Worm (Caenorhabditis elegans) whole organism, L4 larva: ENCODE data around the gene ugt-50.

Source experiments
- F37D6.2 ChIP-seq: sonication (generic microtip); optimal IDR thresholded peaks from 2 replicates; lab custom pipeline; 2016; ENCODE audit warnings: mild to moderate bottlenecking, missing genetic modification characterization, missing compliant biosample characterization
- F44E2.7 ChIP-seq: fragments of 200-800 bp; sonication (Bioruptor generic); IDR thresholded peaks from 2 replicates; pipeline ENCODE4 v2.1.2; 2022; ENCODE audit warnings: missing genetic modification characterization, missing compliant biosample characterization
- F49E8.2 ChIP-seq: sonication (generic microtip); optimal IDR thresholded peaks from 2 replicates; lab custom pipeline; 2016; ENCODE audit warnings: missing compliant biosample characterization, mild to moderate bottlenecking, missing genetic modification characterization, borderline replicate concordance
- R02D3.7 ChIP-seq: fragments of 150-350 bp; sonication (generic microtip); optimal IDR thresholded peaks from 3 replicates; lab custom pipeline; 2014; ENCODE audit warnings: missing biosample characterization, missing genetic modification characterization
- T20F7.1 ChIP-seq: fragments of 200-800 bp; sonication (Bioruptor generic); optimal IDR thresholded peaks from 2 replicates; lab custom pipeline; 2018; ENCODE audit warnings: mild to moderate bottlenecking, missing genetic modification characterization, missing compliant biosample characterization
- aha-1 ChIP-seq: fragments of 150-350 bp; peaks from one replicate; lab custom pipeline; 2014; ENCODE audit warnings: missing biosample characterization, missing genetic modification characterization
- aly-2 ChIP-seq: sonication (generic microtip); optimal IDR thresholded peaks from 2 replicates; lab custom pipeline; 2018; ENCODE audit warnings: missing biosample characterization, missing genetic modification characterization
- ama-1 ChIP-seq: fragments of 150-350 bp; optimal IDR thresholded peaks from 2 replicates; lab custom pipeline; 2014; ENCODE audit warnings: inconsistent platforms, mixed read lengths
- ceh-20 ChIP-seq: fragments of 200-800 bp; sonication (Bioruptor generic); IDR thresholded peaks from 2 replicates; pipeline ENCODE4 v1.3.6; 2022; ENCODE audit warnings: missing genetic modification reagents, missing genetic modification characterization, missing compliant biosample characterization
- ceh-28 ChIP-seq: fragments of 150-350 bp; optimal IDR thresholded peaks from 2 replicates; lab custom pipeline; 2014; ENCODE audit warnings: missing biosample characterization, missing genetic modification reagents, missing genetic modification characterization
- ceh-32 ChIP-seq: sonication (generic microtip); optimal IDR thresholded peaks from 2 replicates; lab custom pipeline; 2016; ENCODE audit warnings: mild to moderate bottlenecking, missing genetic modification characterization, missing compliant biosample characterization; ENCODE audit not compliant: poor library complexity
- ces-1 ChIP-seq: fragments of 150-350 bp; sonication (generic microtip); optimal IDR thresholded peaks from 4 replicates; lab custom pipeline; 2014; ENCODE audit warnings: missing biosample characterization, missing genetic modification reagents, missing genetic modification characterization
- ctbp-1 ChIP-seq: fragments of 200-800 bp; sonication (Bioruptor generic); IDR thresholded peaks from 2 replicates; pipeline ENCODE4 v1.3.6; 2022; ENCODE audit warnings: missing genetic modification reagents, missing genetic modification characterization, missing compliant biosample characterization
- daf-16 ChIP-seq, 3 experiments: sonication (generic microtip); optimal IDR thresholded peaks; 2 replicates each; lab custom pipeline; 2016 to 2017; ENCODE audit warnings: missing genetic modification characterization in 3 of 3, missing genetic modification reagents in 3 of 3, mild to moderate bottlenecking in 2 of 3, missing compliant biosample characterization in 2 of 3, missing biosample characterization in 1 of 3, moderate library complexity in 1 of 3
- daf-8 ChIP-seq: fragments of 200-800 bp; sonication (Bioruptor generic); IDR thresholded peaks from 2 replicates; pipeline ENCODE4 v1.3.6; 2022; ENCODE audit warnings: missing genetic modification characterization, missing compliant biosample characterization
- dmd-8 ChIP-seq: fragments of 200-800 bp; sonication (Bioruptor generic); IDR thresholded peaks from 2 replicates; pipeline ENCODE4 v1.3.6; 2022; ENCODE audit warnings: missing genetic modification characterization, missing compliant biosample characterization
- egl-27 ChIP-seq: sonication (generic microtip); optimal IDR thresholded peaks from 3 replicates; lab custom pipeline; 2017; ENCODE audit warnings: missing biosample characterization, missing genetic modification reagents, missing genetic modification characterization
- egl-43 ChIP-seq: fragments of 200-800 bp; sonication (Bioruptor generic); IDR thresholded peaks from 2 replicates; pipeline ENCODE4 v1.3.6; 2022; ENCODE audit warnings: missing genetic modification reagents, missing genetic modification characterization, missing compliant biosample characterization
- fkh-10 ChIP-seq: fragments of 150-350 bp; optimal IDR thresholded peaks from 2 replicates; lab custom pipeline; 2014; ENCODE audit warnings: missing biosample characterization, missing genetic modification reagents, missing genetic modification characterization
- fos-1 ChIP-seq: fragments of 150-350 bp; optimal IDR thresholded peaks from 2 replicates; lab custom pipeline; 2014; ENCODE audit warnings: missing biosample characterization, missing genetic modification characterization
- gei-8 ChIP-seq: fragments of 200-800 bp; sonication (Bioruptor generic); optimal IDR thresholded peaks from 2 replicates; lab custom pipeline; 2018; ENCODE audit warnings: mild to moderate bottlenecking, missing genetic modification characterization, missing compliant biosample characterization
- hif-1 ChIP-seq, 2 experiments: sonication (generic microtip); optimal IDR thresholded peaks; 2 replicates each; lab custom pipeline; 2016 to 2017; ENCODE audit warnings: missing compliant biosample characterization in 2 of 2, missing genetic modification characterization in 2 of 2, missing genetic modification reagents in 2 of 2, missing genotype in 2 of 2, mild to moderate bottlenecking in 1 of 2
- hlh-11 ChIP-seq: fragments of 200-800 bp; sonication (Bioruptor generic); optimal IDR thresholded peaks from 2 replicates; lab custom pipeline; 2018; ENCODE audit warnings: mild to moderate bottlenecking, missing genetic modification characterization, missing compliant biosample characterization
- hlh-30 ChIP-seq: sonication (generic microtip); optimal IDR thresholded peaks from 2 replicates; lab custom pipeline; 2017; ENCODE audit warnings: antibody characterized with exemption, mild to moderate bottlenecking, missing genetic modification characterization, missing compliant biosample characterization; ENCODE audit not compliant: insufficient read depth
- jun-1 ChIP-seq: fragments of 150-350 bp; optimal IDR thresholded peaks from 2 replicates; lab custom pipeline; 2014; ENCODE audit warnings: missing biosample characterization, missing genetic modification reagents, missing genetic modification characterization
- lim-7 ChIP-seq: fragments of 200-800 bp; sonication (Bioruptor generic); IDR thresholded peaks from 2 replicates; pipeline ENCODE4 v1.3.6; 2022; ENCODE audit warnings: missing genetic modification characterization, missing compliant biosample characterization
- lin-1 ChIP-seq: fragments of 200-800 bp; sonication (Bioruptor generic); IDR thresholded peaks from 2 replicates; pipeline ENCODE4 v1.3.6; 2022; ENCODE audit warnings: missing genetic modification reagents, missing genetic modification characterization, missing compliant biosample characterization
- lin-13 ChIP-seq: fragments of 150-350 bp; optimal IDR thresholded peaks from 2 replicates; lab custom pipeline; 2014; ENCODE audit warnings: missing biosample characterization, missing genetic modification reagents, missing genetic modification characterization
- lin-29 ChIP-seq: fragments of 200-800 bp; sonication (Bioruptor generic); IDR thresholded peaks from 2 replicates; pipeline ENCODE4 v1.3.6; 2022; ENCODE audit warnings: missing genetic modification reagents, missing genetic modification characterization, missing compliant biosample characterization
- lin-39 ChIP-seq: fragments of 150-350 bp; optimal IDR thresholded peaks from 2 replicates; lab custom pipeline; 2014; ENCODE audit warnings: missing biosample characterization, missing genetic modification reagents, missing genetic modification characterization
- madf-5 ChIP-seq, 2 experiments: fragments of 200-800 bp; sonication (Bioruptor generic); IDR thresholded peaks; 2 replicates each; pipeline ENCODE4 v1.3.6; 2022; ENCODE audit warnings: missing compliant biosample characterization in 2 of 2, missing genetic modification characterization in 2 of 2
- madf-9 ChIP-seq: fragments of 200-800 bp; sonication (Bioruptor generic); conservative IDR thresholded peaks from 2 replicates; pipeline ENCODE4 v1.3.6; 2022; ENCODE audit warnings: missing genetic modification reagents, missing genetic modification characterization, missing compliant biosample characterization
- mep-1 ChIP-seq: fragments of 150-350 bp; sonication (generic microtip); optimal IDR thresholded peaks from 3 replicates; lab custom pipeline; 2014; ENCODE audit warnings: missing biosample characterization, missing genetic modification characterization
- mxl-2 ChIP-seq: fragments of 200-800 bp; sonication (Bioruptor generic); conservative IDR thresholded peaks from 2 replicates; pipeline ENCODE4 v1.3.6; 2022; ENCODE audit warnings: missing genetic modification reagents, missing genetic modification characterization, missing compliant biosample characterization
- nhr-111 ChIP-seq: fragments of 200-800 bp; sonication (Bioruptor generic); optimal IDR thresholded peaks from 2 replicates; lab custom pipeline; 2018; ENCODE audit warnings: mild to moderate bottlenecking, missing genetic modification characterization, missing compliant biosample characterization
- nhr-41 ChIP-seq: fragments of 200-800 bp; sonication (Bioruptor generic); IDR thresholded peaks from 2 replicates; pipeline ENCODE4 v1.3.6; 2022; ENCODE audit warnings: missing genetic modification reagents, missing genetic modification characterization, missing compliant biosample characterization
- nhr-6 ChIP-seq: fragments of 150-350 bp; optimal IDR thresholded peaks from 2 replicates; lab custom pipeline; 2014; ENCODE audit warnings: missing biosample characterization, missing genetic modification characterization
- rbr-2 ChIP-seq: sonication (generic microtip); optimal IDR thresholded peaks from 2 replicates; lab custom pipeline; 2016; ENCODE audit warnings: missing genotype, missing genetic modification characterization, missing compliant biosample characterization
- snpc-4 ChIP-seq: fragments of 150-350 bp; optimal IDR thresholded peaks from 2 replicates; lab custom pipeline; 2014; ENCODE audit warnings: missing biosample characterization, missing genetic modification characterization
- spr-1 ChIP-seq: sonication (generic microtip); optimal IDR thresholded peaks from 2 replicates; lab custom pipeline; 2016; ENCODE audit warnings: mild to moderate bottlenecking, missing genetic modification characterization, missing compliant biosample characterization
- tag-97 ChIP-seq: fragments of 200-800 bp; sonication (Bioruptor generic); IDR thresholded peaks from 2 replicates; pipeline ENCODE4 v1.3.6; 2022; ENCODE audit warnings: missing genetic modification characterization, missing compliant biosample characterization
- tra-1 ChIP-seq: fragments of 200-800 bp; sonication (Bioruptor generic); IDR thresholded peaks from 2 replicates; pipeline ENCODE4 v1.3.6; 2022; ENCODE audit warnings: missing genetic modification reagents, missing genetic modification characterization, missing compliant biosample characterization
- unc-62 ChIP-seq, 3 experiments: fragments of 150-350 bp in 1 of 3; sonication (generic microtip); optimal IDR thresholded peaks in 2 of 3; peaks in 1 of 3; 1 replicate in 1 of 3; 2 replicates in 2 of 3; lab custom pipeline; 2014 to 2017; ENCODE audit warnings: missing biosample characterization in 3 of 3, missing genetic modification characterization in 3 of 3, missing genetic modification reagents in 3 of 3, missing genotype in 1 of 3
- vab-7 ChIP-seq: fragments of 200-800 bp; sonication (Bioruptor generic); IDR thresholded peaks from 2 replicates; pipeline ENCODE4 v1.3.6; 2022; ENCODE audit warnings: missing genetic modification reagents, missing genetic modification characterization, missing compliant biosample characterization
- zfp-3 ChIP-seq: fragments of 200-800 bp; sonication (Bioruptor generic); conservative IDR thresholded peaks from 2 replicates; pipeline ENCODE4 v1.3.6; 2022; ENCODE audit warnings: missing genetic modification reagents, missing genetic modification characterization, missing compliant biosample characterization
- zip-11 ChIP-seq: fragments of 200-800 bp; sonication (Bioruptor generic); IDR thresholded peaks from 2 replicates; pipeline ENCODE4 v1.3.6; 2022; ENCODE audit warnings: missing genetic modification characterization, missing compliant biosample characterization

Gene ugt-50

DNA sequence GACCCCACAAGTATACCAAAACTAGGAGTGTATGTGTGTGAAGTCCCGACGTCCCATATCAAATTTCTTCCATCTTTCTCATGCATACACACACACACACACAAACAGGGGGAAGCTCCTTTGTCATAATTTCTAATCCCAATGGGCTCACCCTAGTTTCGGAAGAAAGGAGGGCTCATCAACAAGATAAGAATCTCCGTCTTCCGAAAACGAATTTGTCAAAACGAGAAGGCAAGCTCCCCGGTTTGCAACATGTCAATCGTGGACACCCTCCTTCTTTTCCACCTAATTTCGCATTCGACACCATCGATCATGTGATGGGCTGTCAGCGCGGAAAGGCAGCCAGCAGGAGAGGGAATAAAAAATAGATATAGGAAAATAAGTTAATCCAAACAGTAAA lies 1.0 kb upstream of the ugt-50 start (continued):
- TF ChIP-seq lim-7 (GFP tag; lab: Robert Waterston, UW): no peak
- TF ChIP-seq lin-1 (GFP tag; lab: Robert Waterston, UW): no peak
- 0 out of 2 replicates have a peak, but pooled peaks have one; percentile 25 for TF ChIP-seq vab-7 (GFP tag; lab: Robert Waterston, UW)
- no peak for TF ChIP-seq hif-1 (tag; optimal IDR thresholded peaks at IDR 0.05; lab: Kevin White, UChicago)
- peak; percentile 70 for TF ChIP-seq hlh-11
- TF ChIP-seq egl-43 (GFP tag; lab: Robert Waterston, UW): peak; percentile 58; the same call in 1 of the 2 replicates
- TF ChIP-seq aly-2 (tag; lab: Kevin White, UChicago): no peak
- peak; percentile 73 for TF ChIP-seq tra-1 (GFP tag; lab: Robert Waterston, UW)
- no peak for TF ChIP-seq snpc-4 (tag; lab: Kevin White, UChicago)
- TF ChIP-seq jun-1 (tag; lab: Kevin White, UChicago): no peak
- TF ChIP-seq tag-97: no peak
- TF ChIP-seq rbr-2 (tag; lab: Kevin White, UChicago): peak; percentile 30
- no peak for TF ChIP-seq gei-8
- no peak for TF ChIP-seq lin-13
- TF ChIP-seq lin-39 (tag; lab: Kevin White, UChicago): peak; percentile 90
- no peak for TF ChIP-seq mxl-2 (GFP tag; lab: Robert Waterston, UW)
- no peak for TF ChIP-seq F44E2.7 (GFP tag; lab: Robert Waterston, UW)
- TF ChIP-seq zfp-3 (GFP tag; lab: Robert Waterston, UW): no peak
- peak; percentile 68 for TF ChIP-seq hlh-30 (tag; lab: Kevin White, UChicago)
- TF ChIP-seq madf-5 (GFP tag; IDR thresholded peaks at IDR 0.05; lab: Robert Waterston, UW): no peak
- no peak for TF ChIP-seq egl-27 (tag; lab: Kevin White, UChicago)
- peak; percentile 25; the same call in 1 of the 2 replicates for TF ChIP-seq ctbp-1
- peak in 1 of 2 experiments; percentile 97 for TF ChIP-seq unc-62 (GFP tag; optimal IDR thresholded peaks at IDR 0.05 in 1 of 2; lab: Kevin White, UChicago)
- no peak for TF ChIP-seq unc-62 (tag; optimal IDR thresholded peaks at IDR 0.05; lab: Kevin White, UChicago)
- no peak for TF ChIP-seq R02D3.7
- TF ChIP-seq, all 104 proteins: peak for 19

DNA sequence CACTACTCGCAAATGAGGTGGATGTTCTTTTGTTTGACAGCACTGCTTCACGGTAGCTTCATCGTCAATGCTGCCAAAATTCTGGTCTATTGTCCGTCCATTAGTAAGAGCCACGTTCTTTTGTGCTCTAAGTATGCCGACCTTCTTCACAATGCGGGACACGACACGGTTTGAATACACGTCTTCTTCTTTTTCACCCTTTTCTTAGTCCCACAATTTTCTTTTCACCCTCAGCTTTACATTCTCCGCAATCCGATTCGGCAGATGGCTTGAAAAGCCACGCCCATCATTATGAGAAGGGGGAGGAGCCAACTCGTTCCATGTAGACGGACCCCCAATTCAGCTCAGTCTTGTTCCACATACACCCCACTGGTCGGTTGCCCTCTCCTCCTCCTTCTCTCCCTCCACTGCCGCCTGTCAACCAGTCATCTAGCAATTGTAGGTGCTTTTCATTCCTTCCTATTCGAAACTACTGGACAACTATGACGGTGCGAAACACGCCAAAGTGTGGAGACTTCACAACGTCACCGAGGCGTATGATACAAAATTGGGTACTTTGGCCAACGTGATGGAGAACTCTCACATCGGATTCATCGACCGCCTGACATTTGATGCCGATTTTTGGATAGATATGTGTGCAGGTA lies 489 bp downstream of the ugt-50 start:
- TF ChIP-seq nhr-6 (no peak), madf-9 (GFP tag; lab: Robert Waterston, UW) (no peak), hif-1 (tag; optimal IDR thresholded peaks at IDR 0.05; lab: Kevin White, UChicago) (no peak), zip-11 (GFP tag; lab: Robert Waterston, UW) (no peak), F37D6.2 (no peak), lin-1 (GFP tag; lab: Robert Waterston, UW) (no peak), ces-1 (no peak), ceh-32 (tag; lab: Kevin White, UChicago) (no peak), lin-29 (GFP tag; lab: Robert Waterston, UW) (no peak), ceh-28 (tag; lab: Kevin White, UChicago) (no peak), nhr-41 (GFP tag; lab: Robert Waterston, UW) (no peak), R02D3.7 (no peak), dmd-8 (GFP tag; lab: Robert Waterston, UW) (no peak), fkh-10 (GFP tag; lab: Kevin White, UChicago) (peak; percentile 71), jun-1 (tag; lab: Kevin White, UChicago) (no peak), madf-5 (GFP tag; IDR thresholded peaks at IDR 0.05; lab: Robert Waterston, UW) (no peak), unc-62 (GFP tag; optimal IDR thresholded peaks at IDR 0.05 in 1 of 2; lab: Kevin White, UChicago) (peak in 1 of 2 experiments; percentile 97), unc-62 (tag; optimal IDR thresholded peaks at IDR 0.05; lab: Kevin White, UChicago) (no peak), T20F7.1 (GFP tag; lab: Kevin White, UChicago) (no peak), daf-8 (GFP tag; lab: Robert Waterston, UW) (no peak), rbr-2 (tag; lab: Kevin White, UChicago) (peak; percentile 18), daf-16 (GFP tag; optimal IDR thresholded peaks at IDR 0.05; lab: Kevin White, UChicago) (no peak), daf-16 (tag; optimal IDR thresholded peaks at IDR 0.05; lab: Kevin White, UChicago) (no peak), mep-1 (peak; percentile 39), ceh-20 (GFP tag; lab: Robert Waterston, UW) (no peak), F49E8.2 (tag; lab: Kevin White, UChicago) (no peak), ama-1 (lab: Kevin White, UChicago) (peak; percentile 60), hlh-11 (no peak), nhr-111 (no peak), ctbp-1 (no peak), aha-1 (tag; lab: Kevin White, UChicago) (peak; percentile 9), spr-1 (tag; lab: Kevin White, UChicago) (no peak), lin-13 (no peak), hlh-30 (tag; lab: Kevin White, UChicago) (peak; percentile 22), egl-43 (GFP tag; lab: Robert Waterston, UW) (peak; percentile 56; the same call in 1 of the 2 replicates), fos-1 (tag; lab: Kevin White, UChicago) (no peak)
